Worm (Caenorhabditis elegans): ENCODE measurements around the gene ddi-1.
A peak's percentile ranks its signal among the peaks of the same experiment; 100 is the strongest.

ddi-1 gene

ce11 chrIV:6531450-6531849 lies 8.8 kb downstream of the ddi-1 start, which contains the start of gene C01G5.4:
Gene C01G5.4, plus strand, starts transcription at chrIV:6531750.
- TF ChIP-seq dmd-4 (tag; optimal IDR thresholded peaks at IDR 0.05) (no peak), ztf-1 (GFP tag; conservative IDR thresholded peaks at IDR 0.05) (no peak), sem-4 (tag; optimal IDR thresholded peaks at IDR 0.05) (no peak), mbf-1 (tag; optimal IDR thresholded peaks at IDR 0.05) (no peak), ztf-11 (tag; optimal IDR thresholded peaks at IDR 0.05) (no peak), nhr-10 (tag; optimal IDR thresholded peaks at IDR 0.05) (no peak), sma-3 (GFP tag; optimal IDR thresholded peaks at IDR 0.05) (no peak), lin-39 (tag; optimal IDR thresholded peaks at IDR 0.05) (no peak), unc-39 (tag; optimal IDR thresholded peaks at IDR 0.05) (no peak), lin-13 (GFP tag; optimal IDR thresholded peaks at IDR 0.05) (no peak), gmeb-1 (tag; optimal IDR thresholded peaks at IDR 0.05) (no peak), alr-1 (tag; optimal IDR thresholded peaks at IDR 0.05) (no peak), mab-5 (tag; optimal IDR thresholded peaks at IDR 0.05) (no peak), peb-1 (tag; optimal IDR thresholded peaks at IDR 0.05) (no peak), egl-27 (tag; optimal IDR thresholded peaks at IDR 0.05) (no peak), Y55F3AM.14 (GFP tag; optimal IDR thresholded peaks at IDR 0.05) (no peak), crh-2 (tag; optimal IDR thresholded peaks at IDR 0.05) (no peak), elt-3 (tag; optimal IDR thresholded peaks at IDR 0.05) (no peak)

DNA sequence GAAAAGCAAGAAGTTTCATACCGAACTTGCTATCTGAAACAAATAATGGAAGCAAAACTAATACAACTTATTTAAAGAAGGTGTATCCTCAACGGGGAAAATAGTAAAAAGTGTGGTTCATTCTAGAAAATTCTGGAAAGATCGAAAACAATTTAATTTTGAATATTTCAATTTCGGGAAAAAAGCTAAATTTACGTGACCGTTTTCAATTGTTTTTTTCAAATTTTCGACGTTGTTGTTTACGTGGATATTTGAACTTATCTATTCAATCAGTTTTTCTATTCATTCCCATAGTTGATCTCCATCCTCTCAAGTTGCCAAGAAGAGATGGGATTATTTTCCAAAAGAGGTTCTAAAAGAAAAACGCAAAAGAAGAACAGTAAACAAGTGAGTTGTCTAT lies 13.2 kb downstream of the ddi-1 start, which contains the start of gene C01G5.3:
TSS of gene C01G5.3 (plus strand) at position 301 of the 400 bp plus-strand sequence.
- TF ChIP-seq ceh-82 (tag; optimal IDR thresholded peaks at IDR 0.05), result no peak
- no peak for TF ChIP-seq nhr-129 (tag; optimal IDR thresholded peaks at IDR 0.05)
- no peak for TF ChIP-seq nhr-25 (tag; optimal IDR thresholded peaks at IDR 0.05)
- TF ChIP-seq ama-1 (optimal IDR thresholded peaks at IDR 0.05), result no peak
- no peak for TF ChIP-seq ceh-16 (tag; optimal IDR thresholded peaks at IDR 0.05)
- no peak for TF ChIP-seq unc-39 (tag; optimal IDR thresholded peaks at IDR 0.05)
- no peak for TF ChIP-seq mab-5 (tag; optimal IDR thresholded peaks at IDR 0.05)
- no peak for TF ChIP-seq mdl-1 (tag; optimal IDR thresholded peaks at IDR 0.05)
- no peak for TF ChIP-seq nhr-6 (tag; optimal IDR thresholded peaks at IDR 0.05)
- no peak for TF ChIP-seq nhr-77 (tag; optimal IDR thresholded peaks at IDR 0.05)
- TF ChIP-seq skn-1 (tag; optimal IDR thresholded peaks at IDR 0.05), result no peak

DNA sequence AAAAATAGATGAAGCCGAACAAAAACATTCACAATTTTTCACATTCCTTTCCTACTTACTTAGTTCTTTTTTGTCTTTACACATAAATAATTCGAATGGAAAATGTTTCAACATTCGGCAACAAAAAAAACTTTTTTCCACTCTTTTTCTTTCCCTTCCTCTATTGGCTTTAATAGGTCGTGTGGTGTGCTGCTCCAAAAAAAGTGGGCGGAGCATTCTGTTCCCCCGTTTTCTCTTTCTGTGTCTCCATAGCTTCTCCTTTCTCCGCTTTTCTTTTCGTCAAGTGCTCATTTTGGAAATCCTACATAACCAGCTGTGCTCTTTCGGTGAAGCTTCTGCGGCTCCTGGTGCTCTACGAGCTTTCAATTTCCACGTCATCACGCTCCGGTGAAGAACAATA lies 18.8 kb downstream of the ddi-1 start, which contains the start of gene C01G5.25:
TSS of gene C01G5.25 (plus strand) at position 250 of the 400 bp plus-strand sequence.
- TF ChIP-seq lsy-2 (tag; optimal IDR thresholded peaks at IDR 0.05) (peak in 1 of 2 experiments; percentile 9), sma-3 (GFP tag; optimal IDR thresholded peaks at IDR 0.05) (no peak), nhr-6 (tag; optimal IDR thresholded peaks at IDR 0.05) (no peak), ceh-82 (tag; optimal IDR thresholded peaks at IDR 0.05) (no peak), alr-1 (tag; optimal IDR thresholded peaks at IDR 0.05) (no peak), egl-27 (tag; optimal IDR thresholded peaks at IDR 0.05) (no peak), unc-55 (GFP tag; optimal IDR thresholded peaks at IDR 0.05) (peak; percentile 50)

ce11 chrIV:6542962-6543361 lies 20.3 kb downstream of the ddi-1 start:
- TF ChIP-seq crh-2 (tag; optimal IDR thresholded peaks at IDR 0.05) (no peak), nhr-77 (tag; optimal IDR thresholded peaks at IDR 0.05) (no peak), aly-2 (tag; optimal IDR thresholded peaks at IDR 0.05) (no peak), snpc-4 (tag; optimal IDR thresholded peaks at IDR 0.05) (no peak), sma-9 (GFP tag; optimal IDR thresholded peaks at IDR 0.05) (peak; percentile 27), sma-9 (tag; optimal IDR thresholded peaks at IDR 0.05) (no peak), C34F6.9 (tag; optimal IDR thresholded peaks at IDR 0.05) (peak; percentile 7), nhr-10 (tag; optimal IDR thresholded peaks at IDR 0.05) (no peak), elt-1 (tag; optimal IDR thresholded peaks at IDR 0.05) (no peak), lsy-2 (tag; optimal IDR thresholded peaks at IDR 0.05) (peak in 1 of 2 experiments; percentile 13), F13H6.1 (tag; optimal IDR thresholded peaks at IDR 0.05) (no peak)

ce11 chrIV:6547397-6547796 lies 24.7 kb downstream of the ddi-1 start:
- TF ChIP-seq C34F6.9 (tag; optimal IDR thresholded peaks at IDR 0.05), result no peak
- peak; percentile 0 for TF ChIP-seq zag-1 (tag; optimal IDR thresholded peaks at IDR 0.05)
- no peak for TF ChIP-seq sma-3 (GFP tag; optimal IDR thresholded peaks at IDR 0.05)
- TF ChIP-seq ZK546.5 (tag; optimal IDR thresholded peaks at IDR 0.05), result no peak
- no peak for TF ChIP-seq nhr-77 (tag; optimal IDR thresholded peaks at IDR 0.05)
- TF ChIP-seq nhr-23 (tag; optimal IDR thresholded peaks at IDR 0.05), result no peak
- TF ChIP-seq sma-9 (GFP tag; optimal IDR thresholded peaks at IDR 0.05), result no peak
- no peak for TF ChIP-seq sma-9 (tag; optimal IDR thresholded peaks at IDR 0.05)
- no peak for TF ChIP-seq nhr-25 (tag; optimal IDR thresholded peaks at IDR 0.05)
- peak; percentile 11 for TF ChIP-seq lin-39 (tag; optimal IDR thresholded peaks at IDR 0.05)
- TF ChIP-seq ama-1 (optimal IDR thresholded peaks at IDR 0.05), result no peak
- TF ChIP-seq sem-4 (tag; optimal IDR thresholded peaks at IDR 0.05), result no peak
- TF ChIP-seq R02D3.7 (tag; optimal IDR thresholded peaks at IDR 0.05), result no peak
